Fruit fly (Drosophila melanogaster) Kc167 (cell line): ENCODE measurements around the gene zfh1.

Source experiments
- Sin3A ChIP-seq: fragments of >200 bp; optimal IDR thresholded peaks from 2 replicates; lab custom pipeline; 2018; ENCODE audit warnings: missing external identifiers
- h ChIP-seq: fragments of >200 bp; optimal IDR thresholded peaks from 3 replicates; lab custom pipeline; 2018; ENCODE audit warnings: missing external identifiers
- psq ChIP-seq: fragments of >200 bp; optimal IDR thresholded peaks from 2 replicates; lab custom pipeline; 2017; ENCODE audit warnings: missing external identifiers
- ttk ChIP-seq: sonication (Bioruptor generic); optimal IDR thresholded peaks from 2 replicates; lab custom pipeline; 2017; ENCODE audit warnings: missing external identifiers

- no peak for TF ChIP-seq psq (lab: Kevin White, UChicago)
- TF ChIP-seq h (lab: Kevin White, UChicago), result no peak
- no peak for TF ChIP-seq ttk (lab: Kevin White, UChicago)
- no peak for TF ChIP-seq Sin3A (lab: Kevin White, UChicago)
These were observed 43.7 kb downstream of the zfh1 start for dm6 chr3R:30809287-30809933.
